Fruit fly (Drosophila melanogaster): ENCODE data around the gene Spag1.

Spag1 gene

DNA sequence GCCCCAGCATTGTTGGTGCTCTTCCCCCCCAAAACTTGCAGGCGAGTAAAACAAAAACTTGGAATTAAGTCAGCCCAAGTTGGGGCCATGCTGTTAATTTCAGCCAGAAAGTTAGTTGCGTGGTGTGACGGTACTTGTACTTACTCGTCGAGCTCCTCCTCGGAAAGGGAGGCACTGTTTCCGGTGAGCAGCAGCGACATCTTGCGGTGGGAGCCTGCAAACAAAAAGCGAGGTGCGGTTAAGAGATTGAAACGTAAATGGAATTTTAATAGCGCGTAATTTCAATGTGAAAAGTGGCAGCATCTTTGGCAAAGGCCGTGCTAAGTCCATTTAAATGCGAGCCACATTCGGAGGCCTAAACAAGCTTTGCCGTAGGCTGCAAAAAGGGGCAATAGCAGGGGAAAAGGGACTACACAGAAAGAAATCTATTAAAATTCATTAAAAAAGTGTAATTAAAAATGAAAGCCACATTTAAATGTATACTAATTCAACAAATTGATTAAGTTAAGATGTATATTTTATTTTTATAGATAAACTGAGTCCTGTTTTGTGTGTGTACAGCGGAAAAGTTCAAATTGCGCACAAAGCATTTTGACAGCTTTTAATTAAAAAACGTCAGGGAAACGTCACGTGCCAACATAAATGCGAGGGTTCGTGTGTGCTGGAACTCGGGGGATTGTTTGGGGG, 8.9 kb downstream of the Spag1 start (continued):
- TF ChIP-seq gt (GFP tag; IDR thresholded peaks at IDR 0.05) (no peak), CG18619 (GFP tag; optimal IDR thresholded peaks at IDR 0.05) (no peak), CG14860 (GFP tag; IDR thresholded peaks at IDR 0.05; ENCODE audit: partially characterized antibody) (no peak), fd64A (GFP tag; optimal IDR thresholded peaks at IDR 0.05) (no peak), CG9437 (GFP tag; optimal IDR thresholded peaks at IDR 0.05) (peak; percentile 6), Ravus (GFP tag; IDR thresholded peaks at IDR 0.05) (no peak), Spps (tag; optimal IDR thresholded peaks at IDR 0.05) (no peak), p53 (GFP tag; optimal IDR thresholded peaks at IDR 0.05) (no peak), ase (GFP tag; IDR thresholded peaks at IDR 0.05) (no peak), CG15479 (GFP tag; optimal IDR thresholded peaks at IDR 0.05) (no peak), Lim3 (GFP tag; IDR thresholded peaks at IDR 0.05) (no peak), gce (GFP tag; IDR thresholded peaks at IDR 0.05) (no peak), slp2 (GFP tag; optimal IDR thresholded peaks at IDR 0.05) (no peak)

- TF ChIP-seq GATAe (GFP tag; conservative IDR thresholded peaks at IDR 0.05) = no peak
- TF ChIP-seq kay (GFP tag; optimal IDR thresholded peaks at IDR 0.05) = no peak
- TF ChIP-seq CG10366 (GFP tag; IDR thresholded peaks at IDR 0.05) = no peak
- TF ChIP-seq MBD-R2 (GFP tag; IDR thresholded peaks at IDR 0.05) = no peak
- no peak for TF ChIP-seq Lim3 (GFP tag; IDR thresholded peaks at IDR 0.05)
- TF ChIP-seq Hr78 (GFP tag; optimal IDR thresholded peaks at IDR 0.05) = peak in 1 of 2 experiments; percentile 62
- TF ChIP-seq z (GFP tag; IDR thresholded peaks at IDR 0.05) = no peak
- 0 out of 3 replicates have a peak, but pooled peaks have one; percentile 13 for TF ChIP-seq Doc3 (GFP tag; IDR thresholded peaks at IDR 0.05; ENCODE audit: partially characterized antibody)
- TF ChIP-seq CG14014 (GFP tag; IDR thresholded peaks at IDR 0.05) = no peak
- peak; percentile 24 for TF ChIP-seq ftz-f1 (GFP tag; optimal IDR thresholded peaks at IDR 0.05)
- no peak for TF ChIP-seq zen (tag; optimal IDR thresholded peaks at IDR 0.05)
- TF ChIP-seq CG31441 (GFP tag; IDR thresholded peaks at IDR 0.05) = no peak
- TF ChIP-seq CG18262 (tag; optimal IDR thresholded peaks at IDR 0.05) = no peak
- TF ChIP-seq CG4360 (GFP tag; IDR thresholded peaks at IDR 0.05) = no peak
- TF ChIP-seq CG9437 (GFP tag; optimal IDR thresholded peaks at IDR 0.05) = no peak
- TF ChIP-seq CTCF (GFP tag; optimal IDR thresholded peaks at IDR 0.05) = peak; percentile 2
- TF ChIP-seq NFAT (GFP tag; IDR thresholded peaks at IDR 0.05) = 0 out of 2 replicates have a peak, but pooled peaks have one; percentile 19
Measured at dm6 chr3R:26957132-26957531, 9.5 kb downstream of the Spag1 start.

- TF ChIP-seq ara (GFP tag; IDR thresholded peaks at IDR 0.05) = no peak
- no peak for TF ChIP-seq Usf (GFP tag; optimal IDR thresholded peaks at IDR 0.05)
- TF ChIP-seq sug (tag; optimal IDR thresholded peaks at IDR 0.05) = no peak
- TF ChIP-seq salm (tag; optimal IDR thresholded peaks at IDR 0.05) = no peak
- TF ChIP-seq fd96Cb (tag; optimal IDR thresholded peaks at IDR 0.05) = no peak
- no peak for TF ChIP-seq wek (GFP tag; optimal IDR thresholded peaks at IDR 0.05)
- TF ChIP-seq CG4360 (GFP tag; IDR thresholded peaks at IDR 0.05) = no peak
- no peak for TF ChIP-seq CG6813 (GFP tag; optimal IDR thresholded peaks at IDR 0.05)
- no peak for TF ChIP-seq NK7.1 (GFP tag; optimal IDR thresholded peaks at IDR 0.05)
- no peak for TF ChIP-seq rib (GFP tag; IDR thresholded peaks at IDR 0.05)
- TF ChIP-seq Fer1 (GFP tag; optimal IDR thresholded peaks at IDR 0.05) = peak; percentile 32
- TF ChIP-seq Gug (GFP tag; IDR thresholded peaks at IDR 0.05) = no peak
- TF ChIP-seq CG10959 (GFP tag; IDR thresholded peaks at IDR 0.05) = no peak
- TF ChIP-seq CrebB (tag; optimal IDR thresholded peaks at IDR 0.05) = no peak
- no peak for TF ChIP-seq CG15011 (GFP tag; optimal IDR thresholded peaks at IDR 0.05)
- TF ChIP-seq ftz-f1 (GFP tag; optimal IDR thresholded peaks at IDR 0.05) = no peak
- peak; percentile 87 for TF ChIP-seq CG7372 (GFP tag; IDR thresholded peaks at IDR 0.05)
- TF ChIP-seq lilli (GFP tag; optimal IDR thresholded peaks at IDR 0.05) = no peak
- TF ChIP-seq GATAe (GFP tag; conservative IDR thresholded peaks at IDR 0.05) = no peak
- TF ChIP-seq CG8281 (tag; optimal IDR thresholded peaks at IDR 0.05) = no peak
- no peak for TF ChIP-seq CG8924 (tag; optimal IDR thresholded peaks at IDR 0.05)
- TF ChIP-seq CG34422 (GFP tag; IDR thresholded peaks at IDR 0.05) = no peak
- TF ChIP-seq HmgZ (tag; optimal IDR thresholded peaks at IDR 0.05) = no peak
- TF ChIP-seq z (GFP tag; IDR thresholded peaks at IDR 0.05) = peak; percentile 92
Measured at dm6 chr3R:26958314-26958979, 10.8 kb downstream of the Spag1 start, which contains the start of gene CG6330. CG6330 (minus strand) TSS chr3R:26958491.
